Fruit fly (Drosophila melanogaster) whole organism, embryonic: ENCODE data around the gene phol.

Experiments used
- CG10366 ChIP-seq: fragments of 200-800 bp; sonication (Bioruptor generic); IDR thresholded peaks from 2 replicates; pipeline ENCODE4 v1.3.6; 2022; ENCODE audit warnings: missing biosample characterization, missing genetic modification characterization
- CG12236 ChIP-seq: fragments of 200-800 bp; sonication (Bioruptor generic); optimal IDR thresholded peaks from 2 replicates; lab custom pipeline; 2016; ENCODE audit warnings: missing biosample characterization, missing genetic modification characterization
- CG1233 ChIP-seq: fragments of 200-800 bp; sonication (Bioruptor generic); optimal IDR thresholded peaks from 4 replicates; lab custom pipeline; 2018; ENCODE audit warnings: missing biosample characterization, mild to moderate bottlenecking, missing genetic modification characterization
- CG12391 ChIP-seq: fragments of 200-800 bp; sonication (Bioruptor generic); optimal IDR thresholded peaks from 3 replicates; lab custom pipeline; 2018; ENCODE audit warnings: missing biosample characterization, mild to moderate bottlenecking, missing genetic modification characterization, moderate library complexity
- CG12744 ChIP-seq: fragments of 200-800 bp; sonication (Bioruptor generic); optimal IDR thresholded peaks from 2 replicates; lab custom pipeline; 2016; ENCODE audit warnings: missing biosample characterization, missing genetic modification characterization
- CG13123 ChIP-seq: fragments of 200-800 bp; sonication (Bioruptor generic); optimal IDR thresholded peaks from 2 replicates; lab custom pipeline; 2016; ENCODE audit warnings: missing biosample characterization, missing genetic modification characterization
- CG1529 ChIP-seq: fragments of 200-800 bp; sonication (Bioruptor generic); optimal IDR thresholded peaks from 3 replicates; lab custom pipeline; 2018; ENCODE audit warnings: missing biosample characterization, missing genetic modification characterization
- CG1603 ChIP-seq: fragments of 200-800 bp; sonication (Bioruptor generic); optimal IDR thresholded peaks from 2 replicates; lab custom pipeline; 2019; ENCODE audit warnings: missing biosample characterization, mild to moderate bottlenecking, missing genetic modification characterization, moderate library complexity
- CG1647 ChIP-seq: fragments of 200-800 bp; sonication (Bioruptor generic); optimal IDR thresholded peaks from 3 replicates; lab custom pipeline; 2016; ENCODE audit warnings: missing biosample characterization, missing genetic modification characterization
- CG17328 ChIP-seq: fragments of 200-800 bp; sonication (Bioruptor generic); IDR thresholded peaks from 2 replicates; pipeline ENCODE4 v1.3.6; 2022; ENCODE audit warnings: missing biosample characterization, missing genetic modification characterization
- CG17612 ChIP-seq: fragments of 200-800 bp; sonication (Bioruptor generic); IDR thresholded peaks from 2 replicates; pipeline ENCODE4 v1.3.6; 2022; ENCODE audit warnings: missing biosample characterization, missing genetic modification characterization
- CG30431 ChIP-seq: fragments of 200-800 bp; sonication (Bioruptor generic); optimal IDR thresholded peaks from 2 replicates; lab custom pipeline; 2017; ENCODE audit warnings: missing biosample characterization, missing genetic modification characterization
- CG31224 ChIP-seq: fragments of 200-800 bp; sonication (Bioruptor generic); IDR thresholded peaks from 2 replicates; pipeline ENCODE4 v1.3.6; 2022; ENCODE audit warnings: missing biosample characterization, missing genetic modification characterization
- CG3995 ChIP-seq: fragments of 200-800 bp; sonication (Bioruptor generic); optimal IDR thresholded peaks from 3 replicates; lab custom pipeline; 2016; ENCODE audit warnings: missing biosample characterization, missing genetic modification characterization
- CG4854 ChIP-seq: fragments of 200-800 bp; sonication (Bioruptor generic); optimal IDR thresholded peaks from 2 replicates; lab custom pipeline; 2016; ENCODE audit warnings: missing biosample characterization, missing genetic modification characterization, inconsistent platforms
- CG6854 ChIP-seq: fragments of 200-800 bp; sonication (Bioruptor generic); optimal IDR thresholded peaks from 3 replicates; lab custom pipeline; 2017; ENCODE audit warnings: missing biosample characterization, mild to moderate bottlenecking, missing genetic modification characterization
- CG8281 ChIP-seq: fragments of 200-800 bp; sonication (Bioruptor generic); optimal IDR thresholded peaks from 2 replicates; lab custom pipeline; 2018; ENCODE audit warnings: missing biosample characterization, mild to moderate bottlenecking, missing genetic modification characterization, moderate library complexity
- CG8944 ChIP-seq: fragments of 200-800 bp; sonication (Bioruptor generic); optimal IDR thresholded peaks from 3 replicates; lab custom pipeline; 2016; ENCODE audit warnings: missing biosample characterization, missing genetic modification characterization
- CG9215 ChIP-seq: fragments of 200-800 bp; sonication (Bioruptor generic); IDR thresholded peaks from 2 replicates; pipeline ENCODE4 v1.3.6; 2022; ENCODE audit warnings: missing biosample characterization, missing genetic modification characterization
- CG9797 ChIP-seq: fragments of 200-800 bp; sonication (Bioruptor generic); optimal IDR thresholded peaks from 3 replicates; lab custom pipeline; 2018; ENCODE audit warnings: missing biosample characterization, mild to moderate bottlenecking, missing genetic modification characterization
- D19A ChIP-seq: fragments of 200-800 bp; optimal IDR thresholded peaks from 3 replicates; lab custom pipeline; 2019; ENCODE audit warnings: missing biosample characterization, mild to moderate bottlenecking, missing genetic modification characterization, moderate library complexity
- Deaf1 ChIP-seq: fragments of 200-800 bp; optimal IDR thresholded peaks from 3 replicates; lab custom pipeline; 2019; ENCODE audit warnings: missing biosample characterization, mild to moderate bottlenecking, missing genetic modification characterization, moderate library complexity
- Doc2 ChIP-seq: fragments of 200-800 bp; sonication (Bioruptor generic); IDR thresholded peaks from 2 replicates; pipeline ENCODE4 v1.3.6; 2022; ENCODE audit warnings: missing biosample characterization, missing genetic modification characterization
- Dref ChIP-seq: fragments of 200-800 bp; sonication (Bioruptor generic); IDR thresholded peaks from 2 replicates; pipeline ENCODE4 v1.3.6; 2022; ENCODE audit warnings: missing biosample characterization, missing genetic modification characterization
- E2f2 ChIP-seq: fragments of 200-800 bp; sonication (Bioruptor generic); IDR thresholded peaks from 2 replicates; pipeline ENCODE4 v1.3.6; 2022; ENCODE audit warnings: missing biosample characterization, missing genetic modification characterization
- GATAe ChIP-seq: fragments of 200-800 bp; sonication (Bioruptor generic); conservative IDR thresholded peaks from 2 replicates; pipeline ENCODE4 v1.3.6; 2022; ENCODE audit warnings: missing biosample characterization, missing genetic modification characterization
- Gug ChIP-seq: fragments of 200-800 bp; sonication (Bioruptor generic); IDR thresholded peaks from 4 replicates; pipeline ENCODE4 v1.3.6; 2022; ENCODE audit warnings: missing biosample characterization, missing genetic modification characterization
- HmgZ ChIP-seq: fragments of 200-800 bp; sonication (Bioruptor generic); optimal IDR thresholded peaks from 2 replicates; lab custom pipeline; 2018; ENCODE audit warnings: missing biosample characterization, mild to moderate bottlenecking, missing genetic modification characterization
- Lpt ChIP-seq: fragments of >200 bp; optimal IDR thresholded peaks from 2 replicates; lab custom pipeline; 2018; ENCODE audit warnings: missing biosample characterization, missing genetic modification characterization
- Nf-YB ChIP-seq: fragments of 200-800 bp; sonication (Bioruptor generic); optimal IDR thresholded peaks from 3 replicates; lab custom pipeline; 2019; ENCODE audit warnings: missing biosample characterization, mild to moderate bottlenecking, missing genetic modification characterization, moderate library complexity
- Pdp1 ChIP-seq, 2 experiments: fragments of 200-800 bp; sonication (Bioruptor generic); optimal IDR thresholded peaks; 3 replicates each; lab custom pipeline; 2016; ENCODE audit warnings: missing biosample characterization in 2 of 2, missing genetic modification characterization in 2 of 2, mild to moderate bottlenecking in 1 of 2, moderate library complexity in 1 of 2
- ab ChIP-seq: fragments of 200-800 bp; sonication (Bioruptor generic); optimal IDR thresholded peaks from 2 replicates; lab custom pipeline; 2016; ENCODE audit warnings: missing biosample characterization, missing genetic modification characterization
- az2 ChIP-seq: fragments of 200-800 bp; sonication (Bioruptor generic); optimal IDR thresholded peaks from 3 replicates; lab custom pipeline; 2016; ENCODE audit warnings: missing biosample characterization, missing genetic modification characterization
- bcd ChIP-seq: fragments of 200-800 bp; sonication (Bioruptor generic); optimal IDR thresholded peaks from 2 replicates; lab custom pipeline; 2017; ENCODE audit warnings: missing biosample characterization, mild to moderate bottlenecking, missing genetic modification characterization
- chif ChIP-seq, 2 experiments: fragments of 200-800 bp; sonication (Bioruptor generic); optimal IDR thresholded peaks; 3 replicates each; lab custom pipeline; 2016; ENCODE audit warnings: missing biosample characterization in 2 of 2, missing genetic modification characterization in 2 of 2
- chinmo ChIP-seq: fragments of 200-800 bp; sonication (Bioruptor generic); IDR thresholded peaks from 4 replicates; pipeline ENCODE4 v1.3.6; 2022; ENCODE audit warnings: missing biosample characterization, missing genetic modification characterization; ENCODE audit not compliant: partially characterized antibody
- dati ChIP-seq: fragments of 200-800 bp; sonication (Bioruptor generic); IDR thresholded peaks from 2 replicates; pipeline ENCODE4 v1.3.6; 2022; ENCODE audit warnings: missing biosample characterization, missing genetic modification characterization
- eyg ChIP-seq: fragments of 200-800 bp; sonication (Bioruptor generic); optimal IDR thresholded peaks from 3 replicates; lab custom pipeline; 2016; ENCODE audit warnings: missing biosample characterization, missing genetic modification characterization
- hb ChIP-seq: fragments of 200-800 bp; sonication (Bioruptor generic); IDR thresholded peaks from 3 replicates; pipeline ENCODE4 v1.3.6; 2022; ENCODE audit warnings: missing biosample characterization, missing genetic modification characterization; ENCODE audit not compliant: partially characterized antibody
- jing ChIP-seq: fragments of 200-800 bp; sonication (Bioruptor generic); optimal IDR thresholded peaks from 2 replicates; lab custom pipeline; 2018; ENCODE audit warnings: missing biosample characterization, mild to moderate bottlenecking, missing genetic modification characterization
- p53 ChIP-seq: fragments of 200-800 bp; sonication (Bioruptor generic); optimal IDR thresholded peaks from 2 replicates; lab custom pipeline; 2016; ENCODE audit warnings: missing biosample characterization, missing genetic modification characterization
- peb ChIP-seq: fragments of 200-800 bp; sonication (Bioruptor generic); IDR thresholded peaks from 2 replicates; pipeline ENCODE4 v1.3.6; 2022; ENCODE audit warnings: missing biosample characterization, missing genetic modification characterization
- row ChIP-seq: fragments of 200-800 bp; sonication (Bioruptor generic); IDR thresholded peaks from 3 replicates; pipeline ENCODE4 v1.3.6; 2022; ENCODE audit warnings: missing biosample characterization, missing genetic modification characterization
- sc ChIP-seq, 3 experiments: fragments of >200 bp in 2 of 3; fragments of 200-800 bp in 1 of 3; sonication (Bioruptor generic) in 1 of 3; optimal IDR thresholded peaks; 2 replicates in 2 of 3; 3 replicates in 1 of 3; lab custom pipeline; 2017; ENCODE audit warnings: mild to moderate bottlenecking in 1 of 3, missing biosample characterization in 1 of 3, missing genetic modification characterization in 1 of 3, missing genetic modification reagents in 1 of 3
- seq ChIP-seq: fragments of 200-800 bp; sonication (Bioruptor generic); IDR thresholded peaks from 2 replicates; pipeline ENCODE4 v1.3.6; 2022; ENCODE audit warnings: missing biosample characterization, missing genetic modification characterization
- sima ChIP-seq: fragments of 200-800 bp; sonication (Bioruptor generic); optimal IDR thresholded peaks from 2 replicates; lab custom pipeline; 2016; ENCODE audit warnings: missing biosample characterization, missing genetic modification characterization
- sisA ChIP-seq: fragments of 200-800 bp; sonication (Bioruptor generic); IDR thresholded peaks from 2 replicates; pipeline ENCODE4 v1.3.6; 2022; ENCODE audit warnings: missing biosample characterization, missing genetic modification characterization
- tin ChIP-seq: fragments of 200-800 bp; sonication (Bioruptor generic); optimal IDR thresholded peaks from 3 replicates; lab custom pipeline; 2016; ENCODE audit warnings: missing biosample characterization, missing genetic modification characterization
- tll ChIP-seq, 2 experiments: fragments of 200-800 bp in 1 of 2; fragments of >200 bp in 1 of 2; sonication (Bioruptor generic) in 1 of 2; optimal IDR thresholded peaks; 2 replicates each; lab custom pipeline; 2017 to 2019; ENCODE audit warnings: missing biosample characterization in 2 of 2, missing genetic modification characterization in 2 of 2, mild to moderate bottlenecking in 1 of 2, moderate library complexity in 1 of 2
- ttk ChIP-seq: fragments of 200-800 bp; sonication (Bioruptor generic); IDR thresholded peaks from 2 replicates; pipeline ENCODE4 v2.1.2; 2022; ENCODE audit warnings: missing biosample characterization, missing genetic modification characterization
- yki ChIP-seq: fragments of >200 bp; optimal IDR thresholded peaks from 3 replicates; lab custom pipeline; 2018
- zfh1 ChIP-seq: fragments of 200-800 bp; sonication (Bioruptor generic); IDR thresholded peaks from 3 replicates; pipeline ENCODE4 v1.3.6; 2022; ENCODE audit warnings: missing biosample characterization, missing genetic modification characterization

phol gene

dm6 chr3L:9476829-9477228 lies 20.7 kb upstream of the phol start, which contains the start of the genes Uch-L5 and Jarid2 (continued):
- TF ChIP-seq hb (GFP tag; lab: Robert Waterston, UW) (no peak), ab (GFP tag; lab: Kevin White, UChicago) (no peak), eyg (GFP tag; lab: Kevin White, UChicago) (peak; percentile 5), CG12744 (peak; percentile 11), tll (GFP tag; optimal IDR thresholded peaks at IDR 0.05; lab: Kevin White, UChicago) (peak in 1 of 2 experiments; percentile 22), D19A (tag; lab: Kevin White, UChicago) (no peak), row (GFP tag; lab: Robert Waterston, UW) (peak; percentile 37; the same call in 2 of the 3 replicates), CG9215 (GFP tag; lab: Robert Waterston, UW) (no peak), GATAe (GFP tag; lab: Robert Waterston, UW) (no peak), E2f2 (GFP tag; lab: Robert Waterston, UW) (peak; percentile 60), az2 (GFP tag; lab: Kevin White, UChicago) (peak; percentile 28), CG31224 (GFP tag; lab: Robert Waterston, UW) (no peak), CG1603 (peak; percentile 91), Lpt (no peak), yki (lab: Kevin White, UChicago) (no peak), Deaf1 (tag; lab: Kevin White, UChicago) (peak; percentile 10), CG12391 (peak; percentile 54), HmgZ (tag; lab: Kevin White, UChicago) (peak; percentile 63), CG1529 (GFP tag; lab: Kevin White, UChicago) (no peak), sima (GFP tag; lab: Kevin White, UChicago) (no peak), CG8281 (tag; lab: Kevin White, UChicago) (no peak), CG17328 (GFP tag; lab: Robert Waterston, UW) (no peak), tin (GFP tag; lab: Kevin White, UChicago) (peak; percentile 42), chif (GFP tag; optimal IDR thresholded peaks at IDR 0.05; lab: Kevin White, UChicago) (peak; percentile 33 to 38), CG13123 (GFP tag; lab: Kevin White, UChicago) (peak; percentile 41), sisA (GFP tag; lab: Robert Waterston, UW) (peak; percentile 49), Gug (peak; percentile 41; the same call in 1 of the 4 replicates), peb (no peak), CG10366 (GFP tag; lab: Robert Waterston, UW) (no peak), CG3995 (GFP tag; lab: Kevin White, UChicago) (peak; percentile 45), zfh1 (GFP tag; lab: Robert Waterston, UW) (no peak), CG1233 (GFP tag; lab: Kevin White, UChicago) (peak; percentile 23), p53 (GFP tag; lab: Kevin White, UChicago) (peak; percentile 55), CG30431 (no peak), dati (GFP tag; lab: Robert Waterston, UW) (no peak), CG1647 (GFP tag; lab: Kevin White, UChicago) (peak; percentile 46), Doc2 (no peak), CG17612 (GFP tag; lab: Robert Waterston, UW) (no peak), bcd (GFP tag; lab: Kevin White, UChicago) (peak; percentile 52), chinmo (GFP tag; lab: Robert Waterston, UW) (0 out of 4 replicates have a peak, but pooled peaks have one; percentile 7), seq (GFP tag; lab: Robert Waterston, UW) (no peak), Nf-YB (GFP tag; lab: Kevin White, UChicago) (peak; percentile 48), CG4854 (GFP tag; lab: Kevin White, UChicago) (peak; percentile 17), sc (optimal IDR thresholded peaks at IDR 0.05; lab: Kevin White, UChicago) (no peak), sc (GFP tag; optimal IDR thresholded peaks at IDR 0.05; lab: Kevin White, UChicago) (no peak), CG6854 (GFP tag; lab: Kevin White, UChicago) (no peak), Dref (GFP tag; lab: Robert Waterston, UW) (peak; percentile 48), CG12236 (no peak), Pdp1 (GFP tag; optimal IDR thresholded peaks at IDR 0.05; lab: Kevin White, UChicago) (peak; percentile 47 to 54), CG9797 (GFP tag; lab: Kevin White, UChicago) (peak; percentile 60), CG8944 (GFP tag; lab: Kevin White, UChicago) (peak; percentile 29), jing (no peak), ttk (GFP tag; lab: Robert Waterston, UW) (no peak)
